Worm (Caenorhabditis elegans) whole organism, early embryonic: ENCODE data around the gene piki-1.

Source experiments
- ama-1 ChIP-seq: fragments of 150-350 bp; optimal IDR thresholded peaks from 2 replicates; lab custom pipeline; 2014
- ceh-36 ChIP-seq: sonication (generic microtip); optimal IDR thresholded peaks from 2 replicates; lab custom pipeline; 2016; ENCODE audit warnings: missing genetic modification characterization, inconsistent platforms, missing compliant biosample characterization
- hnd-1 ChIP-seq: sonication (generic microtip); optimal IDR thresholded peaks from 2 replicates; lab custom pipeline; 2016; ENCODE audit warnings: missing genetic modification characterization, missing compliant biosample characterization
- tbx-11 ChIP-seq: fragments of 200-800 bp; sonication (Bioruptor generic); IDR thresholded peaks from 2 replicates; pipeline ENCODE4 v1.3.6; 2022; ENCODE audit warnings: missing genetic modification characterization, missing compliant biosample characterization

DNA sequence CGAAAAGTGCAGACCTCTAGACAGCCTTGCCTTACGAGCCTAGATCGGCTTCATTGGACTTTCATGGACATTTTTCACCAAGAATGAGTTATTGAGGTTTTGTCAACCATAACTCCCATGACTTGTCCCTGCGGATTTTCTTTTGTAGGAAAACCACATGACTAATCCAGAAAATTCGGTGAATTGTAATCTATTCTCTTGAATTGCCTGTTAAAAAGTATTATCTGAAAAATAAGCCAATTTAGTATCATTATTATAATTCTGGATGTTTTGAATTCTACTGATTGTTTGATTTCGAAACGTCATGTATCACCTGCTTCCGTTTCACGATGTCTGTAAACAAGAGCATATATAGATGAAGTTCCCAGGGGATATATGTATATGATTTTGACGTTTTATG is 57.7 kb downstream of the piki-1 start:
- TF ChIP-seq ama-1: no peak
- no peak for TF ChIP-seq tbx-11 (GFP tag; lab: Robert Waterston, UW)
- no peak for TF ChIP-seq ceh-36
- no peak for TF ChIP-seq hnd-1 (tag; lab: Kevin White, UChicago)
